Worm (Caenorhabditis elegans) whole organism, young adult: ENCODE results near the gene C55C3.4.

Experiments used
- B0019.2 ChIP-seq: fragments of 200-800 bp; sonication (Bioruptor generic); conservative IDR thresholded peaks from 2 replicates; pipeline ENCODE4 v1.3.6; 2022; ENCODE audit warnings: missing genetic modification reagents, missing genetic modification characterization, missing compliant biosample characterization
- F33H1.4 ChIP-seq: fragments of 200-800 bp; sonication (Bioruptor generic); IDR thresholded peaks from 2 replicates; pipeline ENCODE4 v1.3.6; 2022; ENCODE audit warnings: missing genetic modification reagents, missing genetic modification characterization, missing compliant biosample characterization
- F37B4.10 ChIP-seq: fragments of 200-800 bp; sonication (Bioruptor generic); IDR thresholded peaks from 2 replicates; pipeline ENCODE4 v1.3.6; 2022; ENCODE audit warnings: missing genetic modification characterization, missing compliant biosample characterization
- F49E8.2 ChIP-seq: sonication (generic microtip); optimal IDR thresholded peaks from 3 replicates; lab custom pipeline; 2017; ENCODE audit warnings: missing genetic modification characterization, mild to moderate bottlenecking, missing compliant biosample characterization, antibody characterized with exemption, moderate library complexity; ENCODE audit not compliant: insufficient read depth
- F57C9.4 ChIP-seq: sonication (generic microtip); optimal IDR thresholded peaks from 2 replicates; lab custom pipeline; 2017; ENCODE audit warnings: mild to moderate bottlenecking, missing genetic modification characterization, missing compliant biosample characterization
- T07F8.4 ChIP-seq: sonication (generic microtip); optimal IDR thresholded peaks from 2 replicates; lab custom pipeline; 2016; ENCODE audit warnings: mild to moderate bottlenecking, missing genetic modification characterization, moderate library complexity, missing compliant biosample characterization
- Y56A3A.18 ChIP-seq: fragments of 200-800 bp; sonication (Bioruptor generic); IDR thresholded peaks from 2 replicates; pipeline ENCODE4 v1.3.6; 2022; ENCODE audit warnings: missing genetic modification reagents, missing genetic modification characterization, missing compliant biosample characterization
- Y95B8A.8 ChIP-seq: fragments of 200-800 bp; sonication (Bioruptor generic); IDR thresholded peaks from 2 replicates; pipeline ENCODE4 v1.3.6; 2022; ENCODE audit warnings: missing genetic modification reagents, missing genetic modification characterization, missing compliant biosample characterization
- ZK185.1 ChIP-seq: sonication (generic microtip); optimal IDR thresholded peaks from 2 replicates; lab custom pipeline; 2016; ENCODE audit warnings: mild to moderate bottlenecking, missing genetic modification characterization, missing compliant biosample characterization; ENCODE audit not compliant: poor library complexity, severe bottlenecking
- akir-1 ChIP-seq: fragments of 200-800 bp; sonication (Bioruptor generic); optimal IDR thresholded peaks from 2 replicates; lab custom pipeline; 2018; ENCODE audit warnings: mild to moderate bottlenecking, missing genetic modification characterization, moderate library complexity, missing compliant biosample characterization
- athp-1 ChIP-seq: sonication (generic microtip); optimal IDR thresholded peaks from 2 replicates; lab custom pipeline; 2017; ENCODE audit warnings: mild to moderate bottlenecking, missing genetic modification characterization, missing compliant biosample characterization
- attf-6 ChIP-seq: fragments of 200-800 bp; sonication (Bioruptor generic); IDR thresholded peaks from 2 replicates; pipeline ENCODE4 v1.3.6; 2022; ENCODE audit warnings: missing genetic modification reagents, missing genetic modification characterization, missing compliant biosample characterization
- bed-1 ChIP-seq: fragments of 200-800 bp; sonication (Bioruptor generic); IDR thresholded peaks from 2 replicates; pipeline ENCODE4 v1.3.6; 2022; ENCODE audit warnings: missing genetic modification reagents, missing genetic modification characterization, missing compliant biosample characterization
- bed-2 ChIP-seq: fragments of 200-800 bp; sonication (Bioruptor generic); IDR thresholded peaks from 2 replicates; pipeline ENCODE4 v1.3.6; 2022; ENCODE audit warnings: missing genetic modification reagents, missing genetic modification characterization, missing compliant biosample characterization
- ekl-4 ChIP-seq: fragments of 200-800 bp; sonication (Bioruptor generic); IDR thresholded peaks from 2 replicates; pipeline ENCODE4 v1.3.6; 2022; ENCODE audit warnings: missing genetic modification reagents, missing genetic modification characterization, missing compliant biosample characterization
- fkh-3 ChIP-seq: sonication (generic microtip); optimal IDR thresholded peaks from 2 replicates; lab custom pipeline; 2016; ENCODE audit warnings: mild to moderate bottlenecking, missing genetic modification characterization, missing compliant biosample characterization
- hlh-12 ChIP-seq: sonication (generic microtip); optimal IDR thresholded peaks from 2 replicates; lab custom pipeline; 2016; ENCODE audit warnings: missing genetic modification characterization, missing compliant biosample characterization
- hmg-1.2 ChIP-seq: fragments of 200-800 bp; sonication (Bioruptor generic); IDR thresholded peaks from 2 replicates; pipeline ENCODE4 v1.3.6; 2022; ENCODE audit warnings: missing genetic modification reagents, missing genetic modification characterization, missing compliant biosample characterization
- let-526 ChIP-seq: fragments of 200-800 bp; sonication (Bioruptor generic); IDR thresholded peaks from 2 replicates; pipeline ENCODE4 v1.3.6; 2022; ENCODE audit warnings: missing genetic modification reagents, missing genetic modification characterization, missing compliant biosample characterization
- let-607 ChIP-seq, 2 experiments: fragments of 200-800 bp in 1 of 2; sonication (Bioruptor generic) in 1 of 2; sonication (generic microtip) in 1 of 2; optimal IDR thresholded peaks; 2 replicates each; lab custom pipeline; 2016 to 2018; ENCODE audit warnings: mild to moderate bottlenecking in 2 of 2, missing compliant biosample characterization in 2 of 2, missing genetic modification characterization in 2 of 2, moderate library complexity in 2 of 2, missing genotype in 1 of 2
- madf-3 ChIP-seq: fragments of 200-800 bp; sonication (Bioruptor generic); IDR thresholded peaks from 2 replicates; pipeline ENCODE4 v1.3.6; 2022; ENCODE audit warnings: missing genetic modification reagents, missing genetic modification characterization, missing compliant biosample characterization
- madf-8 ChIP-seq: fragments of 200-800 bp; sonication (Bioruptor generic); conservative IDR thresholded peaks from 2 replicates; pipeline ENCODE4 v1.3.6; 2022; ENCODE audit warnings: missing genetic modification reagents, missing genetic modification characterization, missing compliant biosample characterization
- mcd-1 ChIP-seq: fragments of 200-800 bp; sonication (Bioruptor generic); IDR thresholded peaks from 2 replicates; pipeline ENCODE4 v1.3.6; 2022; ENCODE audit warnings: missing genetic modification reagents, missing genetic modification characterization, missing compliant biosample characterization
- pbrm-1 ChIP-seq: fragments of 200-800 bp; sonication (Bioruptor generic); IDR thresholded peaks from 2 replicates; pipeline ENCODE4 v1.3.6; 2022; ENCODE audit warnings: missing genetic modification reagents, missing genetic modification characterization, missing compliant biosample characterization
- pha-4 ChIP-seq: fragments of 150-350 bp; sonication (generic microtip); optimal IDR thresholded peaks from 2 replicates; lab custom pipeline; 2014; ENCODE audit warnings: missing biosample characterization, missing genetic modification reagents, missing genetic modification characterization
- repo-1 ChIP-seq: sonication (generic microtip); optimal IDR thresholded peaks from 2 replicates; lab custom pipeline; 2017; ENCODE audit warnings: mild to moderate bottlenecking, missing genetic modification characterization, missing compliant biosample characterization
- snpc-1.3 ChIP-seq: sonication (generic microtip); optimal IDR thresholded peaks from 2 replicates; lab custom pipeline; 2017; ENCODE audit warnings: missing genetic modification characterization, mild to moderate bottlenecking, missing compliant biosample characterization, antibody characterized with exemption, moderate library complexity, missing genotype, missing genetic modification reagents; ENCODE audit not compliant: insufficient read depth
- somi-1 ChIP-seq: fragments of 200-800 bp; sonication (Bioruptor generic); optimal IDR thresholded peaks from 2 replicates; lab custom pipeline; 2018; ENCODE audit warnings: mild to moderate bottlenecking, missing genetic modification characterization, missing compliant biosample characterization
- tlf-1 ChIP-seq: fragments of 200-800 bp; sonication (Bioruptor generic); optimal IDR thresholded peaks from 2 replicates; lab custom pipeline; 2018; ENCODE audit warnings: mild to moderate bottlenecking, missing genetic modification characterization, missing compliant biosample characterization
- unc-130 ChIP-seq: sonication (generic microtip); optimal IDR thresholded peaks from 2 replicates; lab custom pipeline; 2016; ENCODE audit warnings: missing genetic modification reagents, missing genetic modification characterization, missing compliant biosample characterization
- ztf-28 ChIP-seq: fragments of 200-800 bp; sonication (Bioruptor generic); IDR thresholded peaks from 2 replicates; pipeline ENCODE4 v1.3.6; 2022; ENCODE audit warnings: missing genetic modification reagents, missing genetic modification characterization, missing compliant biosample characterization
- ztf-6 ChIP-seq: fragments of 200-800 bp; sonication (Bioruptor generic); IDR thresholded peaks from 2 replicates; pipeline ENCODE4 v1.3.6; 2022; ENCODE audit warnings: missing genetic modification reagents, missing genetic modification characterization, missing compliant biosample characterization

The C55C3.4 gene

DNA sequence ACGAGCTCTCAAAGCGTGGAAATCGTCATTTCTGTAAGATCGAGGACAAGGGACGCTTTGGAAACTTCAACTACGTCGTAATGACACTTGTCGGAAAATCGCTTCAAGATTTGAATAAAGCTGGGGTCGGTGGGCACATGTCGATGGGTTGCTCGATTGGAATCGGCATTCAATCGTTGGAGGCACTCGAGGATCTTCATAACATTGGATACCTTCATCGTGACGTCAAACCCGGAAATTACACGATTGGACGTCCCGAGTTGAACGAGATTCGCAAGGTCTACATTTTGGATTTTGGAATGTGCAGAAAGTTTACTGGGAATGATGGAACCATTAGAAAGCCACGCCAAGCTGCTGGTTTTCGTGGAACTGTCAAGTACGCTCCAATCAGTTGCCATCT lies 45.4 kb downstream of the C55C3.4 start:
- TF ChIP-seq pha-4 (no peak), ztf-28 (GFP tag; lab: Robert Waterston, UW) (no peak), hmg-1.2 (GFP tag; lab: Robert Waterston, UW) (no peak), madf-8 (GFP tag; lab: Robert Waterston, UW) (no peak), madf-3 (GFP tag; lab: Robert Waterston, UW) (no peak)

DNA sequence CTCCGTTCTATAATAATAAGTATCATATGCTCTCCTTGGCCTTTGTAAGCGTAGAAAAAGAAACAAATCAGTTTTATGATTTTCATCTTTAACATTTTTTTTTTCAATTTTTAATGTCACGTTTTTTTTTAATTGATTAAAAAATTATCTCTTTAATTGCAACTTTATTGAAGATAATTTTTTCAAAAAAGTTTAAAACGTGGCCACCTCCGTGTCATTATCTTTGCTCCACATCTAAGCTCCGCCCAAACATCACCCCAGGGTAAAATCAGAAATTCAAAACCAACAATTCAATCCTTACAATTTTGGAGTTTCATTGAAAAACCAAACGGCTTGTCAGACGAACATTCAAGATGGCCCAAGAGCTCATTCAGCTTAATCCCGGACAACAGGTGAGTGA lies 46.3 kb downstream of the C55C3.4 start, which contains the start of gene ttbk-8.2:
Gene ttbk-8.2 (plus strand): TSS at position 301 of the 400 bp plus-strand sequence.
- TF ChIP-seq athp-1 (tag; lab: Kevin White, UChicago) (no peak), let-607 (tag; optimal IDR thresholded peaks at IDR 0.05; lab: Kevin White, UChicago) (no peak), F49E8.2 (tag; lab: Kevin White, UChicago) (no peak), somi-1 (GFP tag; lab: Kevin White, UChicago) (no peak), attf-6 (GFP tag; lab: Robert Waterston, UW) (no peak), F57C9.4 (tag; lab: Kevin White, UChicago) (no peak), bed-1 (no peak), ekl-4 (GFP tag; lab: Robert Waterston, UW) (no peak), F37B4.10 (GFP tag; lab: Robert Waterston, UW) (no peak), pbrm-1 (GFP tag; lab: Robert Waterston, UW) (no peak)

DNA sequence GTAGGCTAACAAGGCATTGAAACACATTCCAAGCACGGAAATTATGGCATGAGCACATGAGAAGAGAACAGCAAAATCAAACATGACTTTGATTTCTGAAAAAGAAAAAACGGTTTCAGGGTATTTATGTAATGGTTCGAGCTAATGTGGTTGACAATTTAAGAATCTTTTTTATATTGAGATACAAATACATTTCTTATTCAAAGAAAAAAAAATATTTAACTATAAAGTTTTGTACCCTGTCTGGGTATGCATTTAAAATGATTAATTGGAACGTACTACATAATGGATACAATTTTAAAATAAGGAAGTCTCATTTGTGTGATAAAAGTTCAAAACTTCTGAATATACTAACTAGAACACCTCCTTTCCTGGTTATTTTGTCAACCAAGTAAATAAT lies 47.8 kb downstream of the C55C3.4 start, which contains the start of gene srd-12:
Gene srd-12 (minus strand): TSS at position 101 of the 400 bp plus-strand sequence.
- TF ChIP-seq unc-130 (no peak), ZK185.1 (tag; lab: Kevin White, UChicago) (no peak), repo-1 (tag; lab: Kevin White, UChicago) (no peak), snpc-1.3 (no peak), B0019.2 (GFP tag; lab: Robert Waterston, UW) (no peak), ztf-6 (no peak), akir-1 (GFP tag; lab: Kevin White, UChicago) (no peak), let-526 (GFP tag; lab: Robert Waterston, UW) (no peak), Y56A3A.18 (no peak), mcd-1 (no peak), tlf-1 (GFP tag; lab: Kevin White, UChicago) (no peak)
- TF ChIP-seq, all 124 proteins: peak for 0

DNA sequence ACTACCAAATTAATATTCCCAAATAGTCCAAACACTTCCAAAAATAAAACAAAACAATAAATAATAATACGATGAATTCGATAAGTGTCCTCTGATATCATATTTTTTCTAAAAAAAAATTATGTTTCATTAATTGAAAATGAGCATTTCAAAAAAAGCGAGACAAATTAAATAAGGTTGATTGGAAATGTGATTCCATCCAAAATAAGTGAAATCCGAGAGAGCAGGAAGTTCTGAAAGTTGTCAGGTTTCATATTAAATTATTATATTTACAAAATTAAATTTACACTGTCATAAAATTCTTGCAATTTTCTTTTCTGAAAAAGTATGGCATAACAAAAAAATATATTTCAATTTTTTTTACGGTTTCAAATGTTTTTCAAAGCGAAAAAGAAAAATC lies 50.9 kb downstream of the C55C3.4 start, which contains the start of gene srsx-14:
Gene srsx-14 (minus strand): TSS at position 101 of the 400 bp plus-strand sequence.
- TF ChIP-seq Y95B8A.8: no peak
- no peak for TF ChIP-seq fkh-3 (tag; lab: Kevin White, UChicago)
- TF ChIP-seq hlh-12 (tag; lab: Kevin White, UChicago): no peak
- no peak for TF ChIP-seq T07F8.4 (tag; lab: Kevin White, UChicago)
- no peak for TF ChIP-seq unc-130
- TF ChIP-seq F33H1.4: no peak
- TF ChIP-seq bed-2 (GFP tag; lab: Robert Waterston, UW): no peak
